Fruit fly (Drosophila melanogaster) whole organism, adult: ENCODE results near the gene tw.

Source experiments
- CG11617 ChIP-seq: fragments of 200-800 bp; sonication (Bioruptor generic); optimal IDR thresholded peaks from 2 replicates; lab custom pipeline; 2017; ENCODE audit warnings: mild to moderate bottlenecking, missing biosample characterization, missing genetic modification reagents, missing genetic modification characterization
- CG12768 ChIP-seq: fragments of 200-800 bp; sonication (Bioruptor generic); optimal IDR thresholded peaks from 2 replicates; lab custom pipeline; 2017; ENCODE audit warnings: missing biosample characterization, missing genetic modification characterization, mild to moderate bottlenecking, moderate library complexity, missing genetic modification reagents
- CG1620 ChIP-seq: fragments of 200-800 bp; sonication (Bioruptor generic); optimal IDR thresholded peaks from 2 replicates; lab custom pipeline; 2016; ENCODE audit warnings: missing biosample characterization, missing genetic modification characterization
- kay ChIP-seq: fragments of 200-800 bp; sonication (Bioruptor generic); peaks from one replicate; lab custom pipeline; 2016; ENCODE audit warnings: missing biosample characterization, missing genetic modification characterization, borderline replicate concordance
- ovo ChIP-seq: fragments of 200-800 bp; sonication (Bioruptor generic); optimal IDR thresholded peaks from 2 replicates; lab custom pipeline; 2016; ENCODE audit warnings: missing biosample characterization, missing genetic modification characterization
- pad ChIP-seq: fragments of 200-800 bp; sonication (Bioruptor generic); optimal IDR thresholded peaks from 3 replicates; lab custom pipeline; 2017; ENCODE audit warnings: missing biosample characterization, missing genetic modification characterization, mild to moderate bottlenecking, moderate library complexity, missing genetic modification reagents
- tj ChIP-seq: fragments of 200-800 bp; sonication (Bioruptor generic); optimal IDR thresholded peaks from 3 replicates; lab custom pipeline; 2017; ENCODE audit warnings: missing biosample characterization, mild to moderate bottlenecking, missing genetic modification characterization, moderate library complexity

dm6 chrX:758892-759621 is 25.5 kb upstream of the tw start, which contains the start of gene CG5273:
- TF ChIP-seq CG12768 (GFP tag; lab: Kevin White, UChicago) (peak; percentile 26), kay (GFP tag; lab: Kevin White, UChicago) (no peak), ovo (GFP tag; lab: Kevin White, UChicago) (peak; percentile 99), tj (GFP tag; lab: Kevin White, UChicago) (peak; percentile 35), pad (GFP tag; lab: Kevin White, UChicago) (peak; percentile 99), CG11617 (GFP tag; lab: Kevin White, UChicago) (peak; percentile 12), CG1620 (peak; percentile 14)
